Fruit fly (Drosophila melanogaster): ENCODE measurements around the gene ppk22.

ppk22 gene

dm6 chr3R:24845952-24846848 lies 13.4 kb downstream of the ppk22 start:
- TF ChIP-seq CG17801 (GFP tag; optimal IDR thresholded peaks at IDR 0.05; ENCODE audit: partially characterized antibody) = peak; percentile 71

- no peak for TF ChIP-seq CG17801 (GFP tag; optimal IDR thresholded peaks at IDR 0.05; ENCODE audit: partially characterized antibody)
These were observed 14.5 kb downstream of the ppk22 start for dm6 chr3R:24845148-24845547.

- no peak for TF ChIP-seq CG17801 (GFP tag; optimal IDR thresholded peaks at IDR 0.05; ENCODE audit: partially characterized antibody)
These were observed 18.0 kb downstream of the ppk22 start, which contains the start of gene Esp for dm6 chr3R:24841635-24842034. Gene Esp, plus strand, starts transcription at chr3R:24841935.

dm6 chr3R:24841063-24841462 lies 18.5 kb downstream of the ppk22 start, which contains the start of gene CG33658:
Gene CG33658, minus strand, starts transcription at chr3R:24841163.
- TF ChIP-seq CG17801 (GFP tag; optimal IDR thresholded peaks at IDR 0.05; ENCODE audit: partially characterized antibody) = no peak

dm6 chr3R:24833652-24834051 lies 25.9 kb downstream of the ppk22 start, which contains the start of gene sosie:
Gene sosie, plus strand, starts transcription at chr3R:24833952.
- no peak for TF ChIP-seq CG17801 (GFP tag; optimal IDR thresholded peaks at IDR 0.05; ENCODE audit: partially characterized antibody)

- TF ChIP-seq CG17801 (GFP tag; optimal IDR thresholded peaks at IDR 0.05; ENCODE audit: partially characterized antibody) = peak; percentile 60
These were observed 29.7 kb downstream of the ppk22 start, which contains the start of the genes Kaz and CG43273 for dm6 chr3R:24829887-24830351. Gene Kaz, minus strand, starts transcription at chr3R:24829959. Gene CG43273, plus strand, starts transcription at chr3R:24830301.

- TF ChIP-seq CG17801 (GFP tag; optimal IDR thresholded peaks at IDR 0.05; ENCODE audit: partially characterized antibody) = no peak
These were observed 31.4 kb downstream of the ppk22 start, which contains the start of gene RabX4 for dm6 chr3R:24828234-24828633. Gene RabX4, minus strand, starts transcription at chr3R:24828409.

- TF ChIP-seq CG17801 (GFP tag; optimal IDR thresholded peaks at IDR 0.05; ENCODE audit: partially characterized antibody) = no peak
These were observed 34.1 kb downstream of the ppk22 start, which contains the start of gene niki for dm6 chr3R:24825548-24825947. Gene niki, minus strand, starts transcription at chr3R:24825648.

dm6 chr3R:24823061-24823460 lies 36.5 kb downstream of the ppk22 start:
- TF ChIP-seq CG17801 (GFP tag; optimal IDR thresholded peaks at IDR 0.05; ENCODE audit: partially characterized antibody) = no peak

- TF ChIP-seq CG17801 (GFP tag; optimal IDR thresholded peaks at IDR 0.05; ENCODE audit: partially characterized antibody) = no peak
These were observed 42.4 kb downstream of the ppk22 start, which contains the start of the genes CG5808 and Saf-B for dm6 chr3R:24816993-24817854. Gene CG5808, minus strand, starts transcription at chr3R:24817007. Gene Saf-B, plus strand, starts transcription at chr3R:24817464.

- peak; percentile 81 for TF ChIP-seq CG17801 (GFP tag; optimal IDR thresholded peaks at IDR 0.05; ENCODE audit: partially characterized antibody)
These were observed 45.8 kb downstream of the ppk22 start, which contains the start of the genes lili and CG34150 for dm6 chr3R:24813637-24814301. Gene lili, minus strand, starts transcription at chr3R:24814012. Gene CG34150, plus strand, starts transcription at chr3R:24814262.

- no peak for TF ChIP-seq CG17801 (GFP tag; optimal IDR thresholded peaks at IDR 0.05; ENCODE audit: partially characterized antibody)
These were observed 46.5 kb downstream of the ppk22 start for dm6 chr3R:24812987-24813636.

- TF ChIP-seq CG17801 (GFP tag; optimal IDR thresholded peaks at IDR 0.05; ENCODE audit: partially characterized antibody) = no peak
These were observed 47.2 kb downstream of the ppk22 start for dm6 chr3R:24812394-24812793.

Data from ovary, adult (tissue).